Worm (Caenorhabditis elegans) whole organism, L1 larva: ENCODE results near the gene spp-30.
A peak's percentile ranks its signal among the peaks of the same experiment; 100 is the strongest.

Source experiments
- lin-39 ChIP-seq: fragments of 150-350 bp; optimal IDR thresholded peaks from 2 replicates; lab custom pipeline; 2014; ENCODE audit warnings: missing biosample characterization, missing genetic modification reagents, missing genetic modification characterization
- nhr-28 ChIP-seq: fragments of 150-350 bp; optimal IDR thresholded peaks from 2 replicates; lab custom pipeline; 2014; ENCODE audit warnings: missing biosample characterization, missing genetic modification characterization
- tbx-2 ChIP-seq: sonication (generic microtip); optimal IDR thresholded peaks from 2 replicates; lab custom pipeline; 2016; ENCODE audit warnings: missing genetic modification characterization, missing compliant biosample characterization

ce11 chrX:11645517-11645916 lies 17.0 kb upstream of the spp-30 start:
- TF ChIP-seq lin-39 (tag; lab: Kevin White, UChicago): no peak
- no peak for TF ChIP-seq nhr-28 (tag; lab: Kevin White, UChicago)
- peak; percentile 25 for TF ChIP-seq tbx-2 (tag; lab: Kevin White, UChicago)
